In the genomic region with DNA sequence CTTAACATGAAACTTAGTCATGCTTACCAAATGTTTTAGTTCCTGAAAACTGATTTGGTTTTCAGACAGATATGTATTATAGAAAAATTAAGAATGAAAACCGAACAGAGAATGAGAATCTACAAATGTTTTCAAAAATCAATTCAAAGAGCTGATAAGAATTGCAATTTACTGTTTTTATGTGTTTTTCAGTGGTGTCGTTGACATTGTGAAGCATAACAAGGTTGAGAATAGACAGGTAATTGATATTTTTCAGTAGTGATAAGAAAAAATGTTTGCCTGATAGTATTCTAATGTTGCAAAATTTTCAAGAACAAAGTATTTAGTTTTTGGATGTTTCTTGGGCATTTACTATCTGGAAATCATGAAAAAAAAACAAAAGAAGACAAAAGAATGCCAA, we compare ENCODE assay signal across 5 worm cellular contexts.
TF ChIP-seq lines count a peak whose summit lies in the region.

Gene pfas-1 (minus strand): TSS at position 49 of the 400 bp plus-strand sequence.

TF ChIP-seq in whole organism, L1 larva, 84 proteins besides CTCF, POLR2A, EP300 and RAD21:
- no peak for TF ChIP-seq ceh-8 (GFP tag; optimal IDR thresholded peaks at IDR 0.05; lab: Kevin White, UChicago)
- no peak for TF ChIP-seq unc-86 (tag; optimal IDR thresholded peaks at IDR 0.05; lab: Kevin White, UChicago)
- TF ChIP-seq alr-1 (tag; optimal IDR thresholded peaks at IDR 0.05; lab: Kevin White, UChicago; ENCODE audit: borderline replicate concordance): no peak
- no peak for TF ChIP-seq lin-35 (GFP tag; optimal IDR thresholded peaks at IDR 0.05; lab: Kevin White, UChicago)
- TF ChIP-seq hlh-4 (tag; optimal IDR thresholded peaks at IDR 0.05; lab: Kevin White, UChicago): no peak
- no peak for TF ChIP-seq zag-1 (tag; optimal IDR thresholded peaks at IDR 0.05; lab: Kevin White, UChicago)
- no peak for TF ChIP-seq ets-5 (GFP tag; IDR thresholded peaks at IDR 0.05; lab: Robert Waterston, UW)
- TF ChIP-seq tlp-1 (tag; optimal IDR thresholded peaks at IDR 0.05; lab: Kevin White, UChicago): peak; percentile 41
- TF ChIP-seq skn-1 (tag; optimal IDR thresholded peaks at IDR 0.05; lab: Kevin White, UChicago): no peak
- no peak for TF ChIP-seq nhr-20 (tag; optimal IDR thresholded peaks at IDR 0.05; lab: Kevin White, UChicago)
- no peak for TF ChIP-seq aha-1 (tag; optimal IDR thresholded peaks at IDR 0.05; lab: Kevin White, UChicago)
- no peak for TF ChIP-seq sox-4 (tag; optimal IDR thresholded peaks at IDR 0.05; lab: Kevin White, UChicago)
- no peak for TF ChIP-seq isw-1 (GFP tag; IDR thresholded peaks at IDR 0.05; lab: Robert Waterston, UW)
- no peak for TF ChIP-seq ceh-90 (tag; optimal IDR thresholded peaks at IDR 0.05; lab: Kevin White, UChicago)
- TF ChIP-seq pag-3 (tag; optimal IDR thresholded peaks at IDR 0.05; lab: Kevin White, UChicago; ENCODE audit: borderline replicate concordance, insufficient read depth): no peak
- peak; percentile 21 for TF ChIP-seq elt-2 (tag; optimal IDR thresholded peaks at IDR 0.05; lab: Kevin White, UChicago)

TF ChIP-seq in whole organism, L2 larva, 48 proteins besides CTCF, POLR2A, EP300 and RAD21:
- TF ChIP-seq fos-1 (tag; optimal IDR thresholded peaks at IDR 0.05; lab: Kevin White, UChicago) (peak; percentile 77), nhr-77 (tag; optimal IDR thresholded peaks at IDR 0.05; lab: Kevin White, UChicago) (no peak)
TF ChIP-seq in whole organism, L2 larva: peak in this region for 1.

TF ChIP-seq in whole organism, L3 larva, 47 proteins besides CTCF, POLR2A, EP300 and RAD21:
- TF ChIP-seq fkh-10 (GFP tag; optimal IDR thresholded peaks at IDR 0.05; lab: Kevin White, UChicago): no peak
- TF ChIP-seq pqm-1 (tag; optimal IDR thresholded peaks at IDR 0.05; lab: Kevin White, UChicago): peak; percentile 57
- TF ChIP-seq ceh-82 (tag; optimal IDR thresholded peaks at IDR 0.05; lab: Kevin White, UChicago): no peak
- peak; percentile 79 for TF ChIP-seq elt-2 (tag; optimal IDR thresholded peaks at IDR 0.05; lab: Kevin White, UChicago)

TF ChIP-seq in whole organism, L4 larva, 104 proteins besides CTCF, POLR2A, EP300 and RAD21:
- no peak for TF ChIP-seq daf-12 (tag; optimal IDR thresholded peaks at IDR 0.05; lab: Kevin White, UChicago)
- no peak for TF ChIP-seq nhr-76 (tag; optimal IDR thresholded peaks at IDR 0.05; lab: Kevin White, UChicago)
- TF ChIP-seq php-3 (GFP tag; IDR thresholded peaks at IDR 0.05; lab: Robert Waterston, UW): peak; percentile 91
- TF ChIP-seq dmd-6 (GFP tag; IDR thresholded peaks at IDR 0.05; lab: Robert Waterston, UW): peak; percentile 68
- peak; percentile 79 for TF ChIP-seq pqm-1 (tag; optimal IDR thresholded peaks at IDR 0.05; lab: Kevin White, UChicago)
- TF ChIP-seq nhr-28 (tag; optimal IDR thresholded peaks at IDR 0.05; lab: Kevin White, UChicago): peak; percentile 73
- TF ChIP-seq ceh-20 (GFP tag; IDR thresholded peaks at IDR 0.05; lab: Robert Waterston, UW): no peak
- TF ChIP-seq hlh-11 (tag; optimal IDR thresholded peaks at IDR 0.05; lab: Kevin White, UChicago): peak; percentile 41
- TF ChIP-seq daf-16 (GFP tag; optimal IDR thresholded peaks at IDR 0.05; lab: Kevin White, UChicago): no peak
- peak; percentile 91 for TF ChIP-seq daf-16 (tag; optimal IDR thresholded peaks at IDR 0.05; lab: Kevin White, UChicago)
- TF ChIP-seq T20F7.1 (GFP tag; optimal IDR thresholded peaks at IDR 0.05; lab: Kevin White, UChicago): peak; percentile 20
- no peak for TF ChIP-seq ctbp-1 (GFP tag; IDR thresholded peaks at IDR 0.05; lab: Robert Waterston, UW)
- no peak for TF ChIP-seq ceh-32 (tag; optimal IDR thresholded peaks at IDR 0.05; lab: Kevin White, UChicago; ENCODE audit: poor library complexity)

TF ChIP-seq in whole organism, young adult, 124 proteins besides CTCF, POLR2A, EP300 and RAD21:
- TF ChIP-seq bed-2 (GFP tag; IDR thresholded peaks at IDR 0.05; lab: Robert Waterston, UW) (no peak), nhr-80 (tag; optimal IDR thresholded peaks at IDR 0.05; lab: Kevin White, UChicago) (peak; percentile 61)
